Worm (Caenorhabditis elegans): Measurements from ENCODE around the gene srx-44.
A peak's percentile ranks its signal among the peaks of the same experiment; 100 is the strongest.

Gene srx-44

DNA sequence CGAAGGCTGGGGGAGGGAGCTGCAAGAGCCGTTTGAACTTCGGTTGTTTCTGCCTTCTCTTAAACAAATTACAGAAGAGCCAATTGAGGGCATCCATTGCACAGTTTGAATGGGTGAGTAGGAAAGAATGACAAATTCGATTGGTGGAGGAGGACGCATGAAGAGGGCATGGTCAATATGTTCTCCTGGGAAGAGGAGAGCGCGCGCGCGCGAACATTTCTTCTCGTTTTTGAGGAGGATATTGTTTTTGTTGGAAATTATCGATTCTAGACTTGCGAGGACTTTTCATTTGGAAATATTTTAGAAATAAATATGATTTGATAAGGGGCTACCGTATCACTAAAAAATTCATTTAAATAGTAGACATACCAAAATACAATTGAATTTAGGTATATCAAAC is 11.4 kb downstream of the srx-44 start, which contains the start of gene T10C6.7 (continued):
- no peak for TF ChIP-seq C17E4.6 (GFP tag; IDR thresholded peaks at IDR 0.05)
- TF ChIP-seq lir-1 (GFP tag; conservative IDR thresholded peaks at IDR 0.05) = 0 out of 2 replicates have a peak, but pooled peaks have one; percentile 10
- TF ChIP-seq aptf-3 (GFP tag; IDR thresholded peaks at IDR 0.05) = peak; percentile 98
- TF ChIP-seq him-1 (tag; optimal IDR thresholded peaks at IDR 0.05) = no peak
- no peak for TF ChIP-seq ztf-28 (GFP tag; IDR thresholded peaks at IDR 0.05)
- peak; percentile 87 for TF ChIP-seq madf-6 (GFP tag; IDR thresholded peaks at IDR 0.05)
- TF ChIP-seq ztf-6 (GFP tag; IDR thresholded peaks at IDR 0.05) = no peak
- TF ChIP-seq madf-8 (GFP tag; conservative IDR thresholded peaks at IDR 0.05) = peak; percentile 69
- no peak for TF ChIP-seq hmg-1.2 (GFP tag; IDR thresholded peaks at IDR 0.05)
- TF ChIP-seq atf-7 (tag; optimal IDR thresholded peaks at IDR 0.05) = no peak
- no peak for TF ChIP-seq nhr-27 (tag; optimal IDR thresholded peaks at IDR 0.05)

DNA sequence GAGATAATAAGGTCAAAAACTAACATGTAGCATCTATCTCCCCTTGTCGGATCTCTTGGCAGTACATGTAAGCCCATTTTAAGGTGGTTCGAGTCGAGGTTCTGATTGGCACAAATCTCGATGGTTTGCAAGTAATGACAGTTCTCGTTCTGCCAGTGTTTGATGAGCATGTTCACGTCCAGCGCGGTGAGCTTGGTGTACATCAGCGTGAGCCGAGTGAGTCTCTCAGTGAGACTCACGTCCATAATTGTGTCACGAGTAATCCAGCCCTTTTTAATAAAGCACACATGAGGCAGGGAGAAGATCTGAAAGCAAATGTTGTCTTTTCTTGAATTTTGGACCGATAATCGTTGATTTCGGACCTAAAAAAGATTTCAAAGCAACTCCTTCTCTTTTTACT is 12.6 kb downstream of the srx-44 start, which contains the start of gene T10C6.16:
Gene T10C6.16 (minus strand): TSS at position 245 of the 400 bp plus-strand sequence.
- no peak for TF ChIP-seq pha-4 (tag; optimal IDR thresholded peaks at IDR 0.05)
- no peak for TF ChIP-seq gei-17 (GFP tag; optimal IDR thresholded peaks at IDR 0.05)
- TF ChIP-seq aptf-3 (GFP tag; IDR thresholded peaks at IDR 0.05) = no peak
- no peak for TF ChIP-seq lin-26 (GFP tag; IDR thresholded peaks at IDR 0.05)
- no peak for TF ChIP-seq mes-4 (tag; optimal IDR thresholded peaks at IDR 0.05)
- no peak for TF ChIP-seq K11D2.4 (GFP tag; IDR thresholded peaks at IDR 0.05)
- no peak for TF ChIP-seq ceh-91 (GFP tag; IDR thresholded peaks at IDR 0.05)
- TF ChIP-seq hlh-12 (tag; optimal IDR thresholded peaks at IDR 0.05) = no peak

DNA sequence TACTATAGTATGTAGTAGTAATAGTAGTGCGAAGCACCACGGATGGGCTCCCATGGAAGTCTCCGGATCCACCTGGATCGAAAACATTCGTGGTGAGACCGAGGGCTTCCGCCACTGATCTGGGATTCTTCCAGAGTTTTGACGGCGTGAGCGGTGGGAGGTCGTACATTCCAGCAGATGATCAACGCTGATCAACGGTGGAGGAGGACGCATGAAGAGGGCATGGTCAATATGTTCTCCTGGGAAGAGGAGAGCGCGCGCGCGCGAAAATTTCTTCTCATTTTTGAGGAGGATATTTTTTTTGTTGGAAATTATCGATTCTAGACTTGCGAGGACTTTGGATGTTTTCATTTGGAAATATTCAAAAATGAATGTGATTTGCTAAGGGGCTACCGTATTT is 13.3 kb downstream of the srx-44 start:
- TF ChIP-seq C06A6.2 (GFP tag; conservative IDR thresholded peaks at IDR 0.05) (no peak), sptf-2 (GFP tag; optimal IDR thresholded peaks at IDR 0.05) (no peak), lsy-27 (tag; optimal IDR thresholded peaks at IDR 0.05; ENCODE audit: borderline replicate concordance, insufficient read depth) (no peak), F33H1.4 (GFP tag; IDR thresholded peaks at IDR 0.05) (no peak), efl-1 (GFP tag; optimal IDR thresholded peaks at IDR 0.05) (no peak), B0336.3 (GFP tag; IDR thresholded peaks at IDR 0.05) (no peak), madf-8 (GFP tag; conservative IDR thresholded peaks at IDR 0.05) (peak; percentile 56; the same call in 1 of the 2 replicates), aptf-3 (GFP tag; IDR thresholded peaks at IDR 0.05) (peak; percentile 97), zfh-2 (GFP tag; conservative IDR thresholded peaks at IDR 0.05) (0 out of 2 replicates have a peak, but pooled peaks have one; percentile 39), F22D6.2 (tag; optimal IDR thresholded peaks at IDR 0.05) (no peak), aptf-2 (GFP tag; conservative IDR thresholded peaks at IDR 0.05) (peak; percentile 99), madf-6 (GFP tag; IDR thresholded peaks at IDR 0.05) (peak; percentile 86)

- no peak for TF ChIP-seq K11D2.4 (GFP tag; IDR thresholded peaks at IDR 0.05)
- peak; percentile 97 for TF ChIP-seq aptf-2 (GFP tag; conservative IDR thresholded peaks at IDR 0.05)
- TF ChIP-seq aptf-3 (GFP tag; IDR thresholded peaks at IDR 0.05) = 0 out of 2 replicates have a peak, but pooled peaks have one; percentile 65
- 0 out of 2 replicates have a peak, but pooled peaks have one; percentile 15 for TF ChIP-seq madf-6 (GFP tag; IDR thresholded peaks at IDR 0.05)
Observed at ce11 chrV:16036166-16036565, 16.0 kb downstream of the srx-44 start, which contains the start of gene T10C6.10. TSS of gene T10C6.10 (plus strand) at chrV:16036413.

DNA sequence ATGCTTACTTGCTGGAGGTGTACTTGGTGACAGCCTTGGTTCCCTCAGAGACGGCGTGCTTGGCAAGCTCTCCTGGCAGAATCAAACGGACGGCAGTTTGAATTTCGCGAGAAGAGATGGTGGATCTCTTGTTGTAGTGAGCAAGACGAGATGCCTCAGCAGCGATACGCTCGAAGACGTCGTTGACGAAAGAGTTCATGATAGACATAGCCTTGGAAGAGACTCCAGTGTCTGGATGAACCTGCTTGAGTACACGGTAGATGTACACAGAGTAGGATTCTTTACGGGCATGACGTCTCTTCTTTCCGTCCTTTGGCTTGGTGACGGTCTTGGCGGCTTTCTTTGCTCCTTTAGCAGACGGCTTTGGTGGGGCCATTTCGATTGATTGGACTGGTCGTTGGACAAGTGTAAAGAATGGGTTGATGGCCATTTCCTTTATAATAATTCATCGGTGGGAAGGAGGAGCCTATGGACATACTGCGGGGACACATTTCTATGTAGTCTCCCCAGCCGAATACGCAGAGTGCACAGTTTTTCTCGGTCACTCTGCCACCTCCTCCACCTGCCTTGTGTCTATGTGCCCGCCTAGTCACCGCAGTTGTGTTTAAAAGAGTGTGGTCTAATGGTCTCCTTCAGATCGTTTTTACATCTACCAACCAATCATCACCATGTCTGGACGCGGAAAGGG is 20.1 kb downstream of the srx-44 start, which contains the start of the genes his-4 and his-3:
Gene his-4 (minus strand): TSS at position 376 of the 688 bp plus-strand sequence.
Gene his-3 (plus strand): TSS at position 669 of the 688 bp plus-strand sequence.
- TF ChIP-seq F39B2.1 (GFP tag; IDR thresholded peaks at IDR 0.05) (peak; percentile 88; the same call in 1 of the 2 replicates), pbrm-1 (GFP tag; IDR thresholded peaks at IDR 0.05) (peak; percentile 31), dox-1 (GFP tag; IDR thresholded peaks at IDR 0.05) (0 out of 2 replicates have a peak, but pooled peaks have one; percentile 15), hsf-1 (GFP tag; IDR thresholded peaks at IDR 0.05) (0 out of 2 replicates have a peak, but pooled peaks have one; percentile 15), mcd-1 (GFP tag; IDR thresholded peaks at IDR 0.05) (0 out of 2 replicates have a peak, but pooled peaks have one; percentile 13), nhr-80 (tag; optimal IDR thresholded peaks at IDR 0.05) (peak; percentile 17), hmg-1.2 (GFP tag; IDR thresholded peaks at IDR 0.05) (peak; percentile 10; the same call in 1 of the 2 replicates)
